Worm (Caenorhabditis elegans) whole organism, early embryonic: Measurements from ENCODE around the gene K02E10.5.

Experiments used
- B0310.2 ChIP-seq: sonication (generic microtip); optimal IDR thresholded peaks from 2 replicates; lab custom pipeline; 2016; ENCODE audit warnings: mild to moderate bottlenecking, missing genetic modification characterization, missing compliant biosample characterization
- aly-1 ChIP-seq: sonication (generic microtip); optimal IDR thresholded peaks from 2 replicates; lab custom pipeline; 2016; ENCODE audit warnings: missing genetic modification characterization, missing compliant biosample characterization
- ama-1 ChIP-seq: fragments of 150-350 bp; optimal IDR thresholded peaks from 2 replicates; lab custom pipeline; 2014
- ceh-13 ChIP-seq: fragments of 200-800 bp; sonication (Bioruptor generic); optimal IDR thresholded peaks from 2 replicates; lab custom pipeline; 2018; ENCODE audit warnings: mild to moderate bottlenecking, missing genetic modification characterization, missing compliant biosample characterization
- hmg-4 ChIP-seq: fragments of 200-800 bp; sonication (Bioruptor generic); optimal IDR thresholded peaks from 2 replicates; lab custom pipeline; 2018; ENCODE audit warnings: mild to moderate bottlenecking, missing genetic modification characterization, missing compliant biosample characterization
- tbx-11 ChIP-seq: fragments of 200-800 bp; sonication (Bioruptor generic); IDR thresholded peaks from 2 replicates; pipeline ENCODE4 v1.3.6; 2022; ENCODE audit warnings: missing genetic modification characterization, missing compliant biosample characterization

ce11 chrX:2516949-2517696 lies 38.4 kb upstream of the K02E10.5 start:
- no peak for TF ChIP-seq aly-1 (tag; lab: Kevin White, UChicago)
- no peak for TF ChIP-seq ama-1
- TF ChIP-seq ceh-13 (GFP tag; lab: Kevin White, UChicago): no peak
- no peak for TF ChIP-seq hmg-4
- no peak for TF ChIP-seq B0310.2 (tag; lab: Kevin White, UChicago)
- TF ChIP-seq tbx-11 (GFP tag; lab: Robert Waterston, UW): no peak
